Worm (Caenorhabditis elegans) whole organism, L1 larva: Measurements from ENCODE around the gene idpp-14.

Experiments
- C34B4.2 ChIP-seq: sonication (generic microtip); optimal IDR thresholded peaks from 2 replicates; lab custom pipeline; 2017; ENCODE audit warnings: mild to moderate bottlenecking, missing genetic modification characterization, missing compliant biosample characterization
- F16B12.6 ChIP-seq: fragments of 150-350 bp; optimal IDR thresholded peaks from 2 replicates; lab custom pipeline; 2014; ENCODE audit warnings: missing biosample characterization, missing genetic modification characterization
- ama-1 ChIP-seq: fragments of 150-350 bp; optimal IDR thresholded peaks from 2 replicates; lab custom pipeline; 2014
- blmp-1 ChIP-seq: fragments of 150-350 bp; optimal IDR thresholded peaks from 2 replicates; lab custom pipeline; 2014; ENCODE audit warnings: missing biosample characterization, missing genetic modification characterization
- ceh-63 ChIP-seq: fragments of 200-800 bp; sonication (Bioruptor generic); optimal IDR thresholded peaks from 2 replicates; lab custom pipeline; 2018; ENCODE audit warnings: mild to moderate bottlenecking, missing genetic modification characterization, missing compliant biosample characterization
- ceh-82 ChIP-seq, 3 experiments: fragments of 150-350 bp in 1 of 3; sonication (generic microtip) in 2 of 3; optimal IDR thresholded peaks; 2 replicates each; lab custom pipeline; 2014 to 2017; ENCODE audit warnings: missing biosample characterization in 3 of 3, missing genetic modification characterization in 3 of 3
- ceh-90 ChIP-seq: sonication (generic microtip); optimal IDR thresholded peaks from 2 replicates; lab custom pipeline; 2016; ENCODE audit warnings: missing genetic modification characterization, missing compliant biosample characterization
- dsc-1 ChIP-seq: sonication (generic microtip); optimal IDR thresholded peaks from 2 replicates; lab custom pipeline; 2016; ENCODE audit warnings: mild to moderate bottlenecking, missing genetic modification characterization, missing compliant biosample characterization
- egl-13 ChIP-seq: sonication (generic microtip); optimal IDR thresholded peaks from 2 replicates; lab custom pipeline; 2016; ENCODE audit warnings: missing genotype, missing genetic modification reagents, missing genetic modification characterization, missing compliant biosample characterization
- egl-27 ChIP-seq, 2 experiments: fragments of 150-350 bp in 1 of 2; sonication (generic microtip); optimal IDR thresholded peaks; 3 replicates each; lab custom pipeline; 2017 to 2018; ENCODE audit warnings: missing biosample characterization in 2 of 2, missing genetic modification characterization in 2 of 2, missing genetic modification reagents in 2 of 2
- elt-2 ChIP-seq: sonication (generic microtip); optimal IDR thresholded peaks from 2 replicates; lab custom pipeline; 2016; ENCODE audit warnings: missing genetic modification characterization, mild to moderate bottlenecking, inconsistent platforms, missing compliant biosample characterization, missing genetic modification reagents
- fkh-10 ChIP-seq: sonication (generic microtip); optimal IDR thresholded peaks from 2 replicates; lab custom pipeline; 2017; ENCODE audit warnings: missing biosample characterization, missing genetic modification reagents, missing genetic modification characterization
- fkh-4 ChIP-seq: sonication (generic microtip); optimal IDR thresholded peaks from 2 replicates; lab custom pipeline; 2016; ENCODE audit warnings: missing compliant biosample characterization, missing genetic modification characterization, borderline replicate concordance
- fkh-8 ChIP-seq: sonication (generic microtip); optimal IDR thresholded peaks from 2 replicates; lab custom pipeline; 2016; ENCODE audit warnings: mild to moderate bottlenecking, missing genetic modification characterization, missing compliant biosample characterization
- grh-1 ChIP-seq: fragments of 200-800 bp; sonication (Bioruptor generic); IDR thresholded peaks from 2 replicates; pipeline ENCODE4 v1.3.6; 2022; ENCODE audit warnings: missing genetic modification reagents, missing genetic modification characterization, missing compliant biosample characterization
- hlh-17 ChIP-seq: fragments of 200-800 bp; sonication (Bioruptor generic); optimal IDR thresholded peaks from 2 replicates; lab custom pipeline; 2018; ENCODE audit warnings: missing genetic modification characterization, mild to moderate bottlenecking, missing compliant biosample characterization, moderate library complexity, borderline replicate concordance
- hlh-4 ChIP-seq: sonication (generic microtip); optimal IDR thresholded peaks from 2 replicates; lab custom pipeline; 2016; ENCODE audit warnings: mild to moderate bottlenecking, missing genetic modification characterization, missing compliant biosample characterization
- hpl-2 ChIP-seq: fragments of 150-350 bp; optimal IDR thresholded peaks from 2 replicates; lab custom pipeline; 2014; ENCODE audit warnings: missing biosample characterization, missing genetic modification reagents, missing genetic modification characterization
- isw-1 ChIP-seq: fragments of 200-800 bp; sonication (Bioruptor generic); IDR thresholded peaks from 2 replicates; pipeline ENCODE4 v1.3.6; 2022; ENCODE audit warnings: missing genetic modification characterization, missing compliant biosample characterization
- jun-1 ChIP-seq: fragments of 150-350 bp; optimal IDR thresholded peaks from 2 replicates; lab custom pipeline; 2014; ENCODE audit warnings: missing biosample characterization, missing genetic modification reagents, missing genetic modification characterization
- lin-15B ChIP-seq: fragments of 150-350 bp; sonication (generic microtip); optimal IDR thresholded peaks from 3 replicates; lab custom pipeline; 2014; ENCODE audit warnings: missing biosample characterization, missing genetic modification characterization
- lin-35 ChIP-seq, 2 experiments: fragments of 150-350 bp; optimal IDR thresholded peaks; 2 replicates each; lab custom pipeline; 2014; ENCODE audit warnings: missing biosample characterization in 2 of 2, missing genetic modification characterization in 2 of 2, missing genetic modification reagents in 2 of 2
- lir-3 ChIP-seq: sonication (generic microtip); optimal IDR thresholded peaks from 2 replicates; lab custom pipeline; 2016; ENCODE audit warnings: mild to moderate bottlenecking, missing genetic modification characterization, moderate library complexity, missing compliant biosample characterization; ENCODE audit not compliant: poor library complexity
- lsy-2 ChIP-seq, 2 experiments: fragments of 150-350 bp; optimal IDR thresholded peaks; 2 replicates each; lab custom pipeline; 2014; ENCODE audit warnings: missing biosample characterization in 2 of 2, missing genetic modification characterization in 2 of 2
- mef-2 ChIP-seq: fragments of 150-350 bp; optimal IDR thresholded peaks from 2 replicates; lab custom pipeline; 2014; ENCODE audit warnings: missing biosample characterization, missing genetic modification characterization
- nhr-19 ChIP-seq: fragments of 200-800 bp; sonication (Bioruptor generic); conservative IDR thresholded peaks from 2 replicates; pipeline ENCODE4 v1.3.6; 2022; ENCODE audit warnings: missing genetic modification characterization, missing compliant biosample characterization
- nhr-20 ChIP-seq: sonication (generic microtip); optimal IDR thresholded peaks from 2 replicates; lab custom pipeline; 2016; ENCODE audit warnings: mild to moderate bottlenecking, missing genetic modification characterization, missing compliant biosample characterization
- nhr-237 ChIP-seq: fragments of 150-350 bp; optimal IDR thresholded peaks from 2 replicates; lab custom pipeline; 2014; ENCODE audit warnings: missing biosample characterization, missing genetic modification characterization
- nhr-28 ChIP-seq: fragments of 150-350 bp; optimal IDR thresholded peaks from 2 replicates; lab custom pipeline; 2014; ENCODE audit warnings: missing biosample characterization, missing genetic modification characterization
- nhr-47 ChIP-seq: sonication (generic microtip); optimal IDR thresholded peaks from 2 replicates; lab custom pipeline; 2016; ENCODE audit warnings: mild to moderate bottlenecking, missing genetic modification characterization, moderate library complexity, missing compliant biosample characterization
- nhr-71 ChIP-seq: sonication (generic microtip); optimal IDR thresholded peaks from 2 replicates; lab custom pipeline; 2016; ENCODE audit warnings: mild to moderate bottlenecking, missing genetic modification characterization, moderate library complexity, missing compliant biosample characterization
- nhr-76 ChIP-seq: sonication (generic microtip); optimal IDR thresholded peaks from 2 replicates; lab custom pipeline; 2017; ENCODE audit warnings: missing biosample characterization, missing genetic modification characterization
- nhr-77 ChIP-seq: fragments of 150-350 bp; optimal IDR thresholded peaks from 2 replicates; lab custom pipeline; 2014; ENCODE audit warnings: missing biosample characterization, missing genetic modification characterization
- nhr-85 ChIP-seq: sonication (generic microtip); peaks from one replicate; lab custom pipeline; 2016; ENCODE audit warnings: missing genetic modification characterization, inconsistent platforms, missing compliant biosample characterization
- nhr-90 ChIP-seq: sonication (generic microtip); optimal IDR thresholded peaks from 2 replicates; lab custom pipeline; 2016; ENCODE audit warnings: mild to moderate bottlenecking, missing genetic modification characterization, missing compliant biosample characterization; ENCODE audit not compliant: poor library complexity
- pqm-1 ChIP-seq: sonication (generic microtip); optimal IDR thresholded peaks from 3 replicates; lab custom pipeline; 2017; ENCODE audit warnings: missing biosample characterization, missing genetic modification characterization
- rnt-1 ChIP-seq: sonication (generic microtip); optimal IDR thresholded peaks from 2 replicates; lab custom pipeline; 2016; ENCODE audit warnings: mild to moderate bottlenecking, missing genetic modification characterization, moderate library complexity, missing compliant biosample characterization
- snpc-4 ChIP-seq: fragments of 150-350 bp; optimal IDR thresholded peaks from 2 replicates; lab custom pipeline; 2014; ENCODE audit warnings: missing biosample characterization, missing genetic modification characterization
- snu-23 ChIP-seq: sonication (generic microtip); optimal IDR thresholded peaks from 2 replicates; lab custom pipeline; 2016; ENCODE audit warnings: missing genetic modification characterization, missing compliant biosample characterization
- sptf-1 ChIP-seq: fragments of 150-350 bp; optimal IDR thresholded peaks from 2 replicates; lab custom pipeline; 2014; ENCODE audit warnings: missing biosample characterization, missing genetic modification characterization
- swsn-7 ChIP-seq: sonication (generic microtip); optimal IDR thresholded peaks from 2 replicates; lab custom pipeline; 2016; ENCODE audit warnings: missing genetic modification characterization, missing compliant biosample characterization
- tbx-2 ChIP-seq: sonication (generic microtip); optimal IDR thresholded peaks from 2 replicates; lab custom pipeline; 2016; ENCODE audit warnings: missing genetic modification characterization, missing compliant biosample characterization
- unc-30 ChIP-seq: sonication (generic microtip); optimal IDR thresholded peaks from 2 replicates; lab custom pipeline; 2017; ENCODE audit warnings: missing biosample characterization, missing genetic modification characterization
- unc-62 ChIP-seq: fragments of 150-350 bp; optimal IDR thresholded peaks from 2 replicates; lab custom pipeline; 2014; ENCODE audit warnings: missing biosample characterization, missing genetic modification reagents, missing genetic modification characterization
- unc-86 ChIP-seq: sonication (generic microtip); optimal IDR thresholded peaks from 2 replicates; lab custom pipeline; 2016; ENCODE audit warnings: missing genetic modification characterization, missing compliant biosample characterization
- unc-98 ChIP-seq: fragments of 200-800 bp; sonication (Bioruptor generic); IDR thresholded peaks from 2 replicates; pipeline ENCODE4 v1.3.6; 2022; ENCODE audit warnings: missing genetic modification characterization, missing compliant biosample characterization
- xbp-1 ChIP-seq: sonication (generic microtip); optimal IDR thresholded peaks from 2 replicates; lab custom pipeline; 2016; ENCODE audit warnings: missing genetic modification characterization, missing compliant biosample characterization
- zag-1 ChIP-seq: fragments of 150-350 bp; optimal IDR thresholded peaks from 2 replicates; lab custom pipeline; 2014; ENCODE audit warnings: missing biosample characterization, missing genetic modification characterization
- ztf-11 ChIP-seq, 2 experiments: sonication (generic microtip); optimal IDR thresholded peaks; 2 replicates each; lab custom pipeline; 2016 to 2017; ENCODE audit warnings: missing genetic modification characterization in 2 of 2, missing biosample characterization in 1 of 2, missing compliant biosample characterization in 1 of 2

Gene idpp-14

ce11 chrX:16082024-16082423 is at the start of gene idpp-14:
Gene idpp-14 (plus strand): TSS chrX:16082347.
- TF ChIP-seq nhr-77 (peak; percentile 12), ceh-90 (tag; lab: Kevin White, UChicago) (no peak)

- no peak for TF ChIP-seq ceh-82 (tag; optimal IDR thresholded peaks at IDR 0.05; lab: Kevin White, UChicago)
- TF ChIP-seq isw-1 (GFP tag; lab: Robert Waterston, UW), result no peak
- no peak for TF ChIP-seq hlh-4
- TF ChIP-seq nhr-20 (tag; lab: Kevin White, UChicago), result peak; percentile 44
- no peak for TF ChIP-seq nhr-76 (tag; lab: Kevin White, UChicago)
- peak; percentile 27 for TF ChIP-seq elt-2 (tag; lab: Kevin White, UChicago)
Measured at ce11 chrX:16039173-16039572, 43.0 kb upstream of the idpp-14 start.

ce11 chrX:16040207-16040716 is 41.9 kb upstream of the idpp-14 start, which contains the start of gene B0395.3:
Gene B0395.3 (minus strand): TSS chrX:16040257.
- TF ChIP-seq pqm-1 (tag; lab: Kevin White, UChicago), result no peak
- no peak for TF ChIP-seq nhr-237 (tag; lab: Kevin White, UChicago)
- TF ChIP-seq lsy-2 (tag; optimal IDR thresholded peaks at IDR 0.05; lab: Kevin White, UChicago), result peak in 1 of 2 experiments; percentile 22
- no peak for TF ChIP-seq fkh-8 (tag; lab: Kevin White, UChicago)
- TF ChIP-seq ztf-11 (tag; optimal IDR thresholded peaks at IDR 0.05; lab: Kevin White, UChicago), result no peak
- peak; percentile 39; the same call in 1 of the 2 replicates for TF ChIP-seq grh-1 (GFP tag; lab: Robert Waterston, UW)
- peak; percentile 6 for TF ChIP-seq nhr-47 (tag; lab: Kevin White, UChicago)
- TF ChIP-seq hlh-17 (GFP tag; lab: Kevin White, UChicago), result no peak
- no peak for TF ChIP-seq unc-86 (tag; lab: Kevin White, UChicago)
- peak; percentile 82 for TF ChIP-seq nhr-85 (tag; lab: Kevin White, UChicago)
- TF ChIP-seq ceh-63 (GFP tag; lab: Kevin White, UChicago), result no peak
- no peak for TF ChIP-seq mef-2 (tag; lab: Kevin White, UChicago)
- TF ChIP-seq dsc-1 (tag; lab: Kevin White, UChicago), result peak; percentile 1
- peak in 1 of 2 experiments; percentile 40 for TF ChIP-seq lin-35 (GFP tag; optimal IDR thresholded peaks at IDR 0.05; lab: Kevin White, UChicago)
- no peak for TF ChIP-seq egl-27 (tag; optimal IDR thresholded peaks at IDR 0.05; lab: Kevin White, UChicago)
- peak; percentile 34 for TF ChIP-seq snu-23 (GFP tag; lab: Kevin White, UChicago)
- no peak for TF ChIP-seq egl-13
- no peak for TF ChIP-seq F16B12.6
- TF ChIP-seq fkh-4, result no peak
- TF ChIP-seq jun-1 (tag; lab: Kevin White, UChicago), result peak; percentile 7
- TF ChIP-seq lir-3 (tag; lab: Kevin White, UChicago), result no peak
- TF ChIP-seq ceh-90 (tag; lab: Kevin White, UChicago), result no peak
- TF ChIP-seq lin-15B (tag; lab: Kevin White, UChicago), result no peak
- TF ChIP-seq ceh-82 (tag; optimal IDR thresholded peaks at IDR 0.05; lab: Kevin White, UChicago), result no peak
- peak; percentile 40 for TF ChIP-seq nhr-19 (GFP tag; lab: Robert Waterston, UW)
- TF ChIP-seq sptf-1 (tag; lab: Kevin White, UChicago), result no peak
- peak; percentile 33 for TF ChIP-seq nhr-20 (tag; lab: Kevin White, UChicago)
- TF ChIP-seq ama-1 (lab: Kevin White, UChicago), result no peak
- no peak for TF ChIP-seq zag-1
- TF ChIP-seq nhr-90 (tag; lab: Kevin White, UChicago), result no peak
- TF ChIP-seq snpc-4, result no peak
- TF ChIP-seq unc-62, result no peak
- peak; percentile 37 for TF ChIP-seq rnt-1
- TF ChIP-seq fkh-10 (GFP tag; lab: Kevin White, UChicago), result no peak
- TF ChIP-seq tbx-2, result peak; percentile 24
- TF ChIP-seq C34B4.2, result no peak
- TF ChIP-seq nhr-71, result peak; percentile 55
- TF ChIP-seq xbp-1 (tag; lab: Kevin White, UChicago), result no peak
- TF ChIP-seq blmp-1 (tag; lab: Kevin White, UChicago), result peak; percentile 67
- no peak for TF ChIP-seq unc-98 (GFP tag; lab: Robert Waterston, UW)
- no peak for TF ChIP-seq nhr-28
- no peak for TF ChIP-seq unc-30 (tag; lab: Kevin White, UChicago)
- TF ChIP-seq hpl-2 (GFP tag; lab: Kevin White, UChicago), result no peak
- no peak for TF ChIP-seq swsn-7 (tag; lab: Kevin White, UChicago)
